Fruit fly (Drosophila melanogaster): ENCODE measurements around the gene spel1.

- TF ChIP-seq CG7101 (tag; optimal IDR thresholded peaks at IDR 0.05) (no peak), CG1620 (GFP tag; optimal IDR thresholded peaks at IDR 0.05) (no peak), cnc (optimal IDR thresholded peaks at IDR 0.05) (no peak), Crg-1 (GFP tag; optimal IDR thresholded peaks at IDR 0.05) (no peak), kay (GFP tag; ENCODE audit: borderline replicate concordance) (no peak), CG12768 (GFP tag; optimal IDR thresholded peaks at IDR 0.05) (no peak)
Observed at dm6 chr2L:14319005-14319404, 42.9 kb upstream of the spel1 start.

Data from whole organism, adult.